Fruit fly (Drosophila melanogaster) Kc167 (cell line): ENCODE results near the gene viaf.

Source experiments
- Sin3A ChIP-seq: fragments of >200 bp; optimal IDR thresholded peaks from 2 replicates; lab custom pipeline; 2018; ENCODE audit warnings: missing external identifiers
- h ChIP-seq: fragments of >200 bp; optimal IDR thresholded peaks from 3 replicates; lab custom pipeline; 2018; ENCODE audit warnings: missing external identifiers
- insv ChIP-seq: fragments of >200 bp; optimal IDR thresholded peaks from 3 replicates; lab custom pipeline; 2018; ENCODE audit warnings: missing external identifiers
- psq ChIP-seq: fragments of >200 bp; optimal IDR thresholded peaks from 2 replicates; lab custom pipeline; 2017; ENCODE audit warnings: missing external identifiers
- ttk ChIP-seq: sonication (Bioruptor generic); optimal IDR thresholded peaks from 2 replicates; lab custom pipeline; 2017; ENCODE audit warnings: missing external identifiers

- no peak for TF ChIP-seq h (lab: Kevin White, UChicago)
- no peak for TF ChIP-seq ttk
- no peak for TF ChIP-seq Sin3A
- no peak for TF ChIP-seq psq (lab: Kevin White, UChicago)
- no peak for TF ChIP-seq insv
These were observed 21.3 kb upstream of the viaf start for dm6 chr3L:12014272-12014671.
